Worm (Caenorhabditis elegans) whole organism, L4 larva: ENCODE data around the gene math-20.

Experiments used
- R02D3.7 ChIP-seq: fragments of 150-350 bp; sonication (generic microtip); optimal IDR thresholded peaks from 3 replicates; lab custom pipeline; 2014; ENCODE audit warnings: missing biosample characterization, missing genetic modification characterization
- ceh-82 ChIP-seq: sonication (generic microtip); optimal IDR thresholded peaks from 2 replicates; lab custom pipeline; 2017; ENCODE audit warnings: missing biosample characterization, missing genetic modification characterization
- daf-12 ChIP-seq: fragments of 150-350 bp; optimal IDR thresholded peaks from 2 replicates; lab custom pipeline; 2014; ENCODE audit warnings: missing biosample characterization, missing genetic modification reagents, missing genetic modification characterization
- dpl-1 ChIP-seq: fragments of 150-350 bp; optimal IDR thresholded peaks from 2 replicates; lab custom pipeline; 2014; ENCODE audit warnings: missing biosample characterization, missing genetic modification reagents, missing genetic modification characterization
- dve-1 ChIP-seq: sonication (generic microtip); optimal IDR thresholded peaks from 2 replicates; lab custom pipeline; 2017; ENCODE audit warnings: antibody characterized with exemption, mild to moderate bottlenecking, missing genetic modification characterization, missing compliant biosample characterization; ENCODE audit not compliant: insufficient read depth
- lin-13 ChIP-seq: fragments of 150-350 bp; optimal IDR thresholded peaks from 2 replicates; lab custom pipeline; 2014; ENCODE audit warnings: missing biosample characterization, missing genetic modification reagents, missing genetic modification characterization
- nhr-28 ChIP-seq: fragments of 150-350 bp; optimal IDR thresholded peaks from 2 replicates; lab custom pipeline; 2014; ENCODE audit warnings: missing biosample characterization, missing genetic modification characterization
- nhr-41 ChIP-seq: fragments of 200-800 bp; sonication (Bioruptor generic); IDR thresholded peaks from 2 replicates; pipeline ENCODE4 v1.3.6; 2022; ENCODE audit warnings: missing genetic modification reagents, missing genetic modification characterization, missing compliant biosample characterization

ce11 chrII:1989010-1989409 lies 7.3 kb upstream of the math-20 start, which contains the start of gene math-44:
- TF ChIP-seq dpl-1 (GFP tag; lab: Kevin White, UChicago) (no peak), nhr-28 (tag; lab: Kevin White, UChicago) (peak; percentile 2), lin-13 (GFP tag; lab: Kevin White, UChicago) (no peak), nhr-41 (GFP tag; lab: Robert Waterston, UW) (no peak), daf-12 (tag; lab: Kevin White, UChicago) (no peak), dve-1 (tag; lab: Kevin White, UChicago) (no peak), R02D3.7 (tag; lab: Kevin White, UChicago) (no peak), ceh-82 (no peak)
